Worm (Caenorhabditis elegans) whole organism, young adult: ENCODE measurements around the gene fbxc-49.
A peak's percentile ranks its signal among the peaks of the same experiment; 100 is the strongest.

Experiments
- B0336.3 ChIP-seq: fragments of 200-800 bp; sonication (Bioruptor generic); IDR thresholded peaks from 2 replicates; pipeline ENCODE4 v1.3.6; 2022; ENCODE audit warnings: missing genetic modification characterization, missing compliant biosample characterization
- C17E4.6 ChIP-seq: fragments of 200-800 bp; sonication (Bioruptor generic); IDR thresholded peaks from 2 replicates; pipeline ENCODE4 v1.3.6; 2022; ENCODE audit warnings: missing genetic modification reagents, missing genetic modification characterization, missing compliant biosample characterization
- K11D2.4 ChIP-seq: fragments of 200-800 bp; sonication (Bioruptor generic); IDR thresholded peaks from 2 replicates; pipeline ENCODE4 v1.3.6; 2022; ENCODE audit warnings: missing genetic modification reagents, missing genetic modification characterization, missing compliant biosample characterization
- K12H6.12 ChIP-seq: fragments of 200-800 bp; sonication (Bioruptor generic); optimal IDR thresholded peaks from 2 replicates; lab custom pipeline; 2018; ENCODE audit warnings: mild to moderate bottlenecking, missing genetic modification characterization, missing compliant biosample characterization
- T07F8.4 ChIP-seq: sonication (generic microtip); optimal IDR thresholded peaks from 2 replicates; lab custom pipeline; 2016; ENCODE audit warnings: mild to moderate bottlenecking, missing genetic modification characterization, moderate library complexity, missing compliant biosample characterization
- T26A5.8 ChIP-seq: sonication (generic microtip); optimal IDR thresholded peaks from 2 replicates; lab custom pipeline; 2016; ENCODE audit warnings: missing genetic modification characterization, missing compliant biosample characterization
- Y67H2A.10 ChIP-seq: fragments of 200-800 bp; sonication (Bioruptor generic); conservative IDR thresholded peaks from 2 replicates; pipeline ENCODE4 v1.3.6; 2022; ENCODE audit warnings: missing genetic modification reagents, missing genetic modification characterization, missing compliant biosample characterization
- Y79H2A.3 ChIP-seq: fragments of 200-800 bp; sonication (Bioruptor generic); conservative IDR thresholded peaks from 2 replicates; pipeline ENCODE4 v1.3.6; 2022; ENCODE audit warnings: missing genetic modification reagents, missing genetic modification characterization, missing compliant biosample characterization
- Y95B8A.8 ChIP-seq: fragments of 200-800 bp; sonication (Bioruptor generic); IDR thresholded peaks from 2 replicates; pipeline ENCODE4 v1.3.6; 2022; ENCODE audit warnings: missing genetic modification reagents, missing genetic modification characterization, missing compliant biosample characterization
- akir-1 ChIP-seq: fragments of 200-800 bp; sonication (Bioruptor generic); optimal IDR thresholded peaks from 2 replicates; lab custom pipeline; 2018; ENCODE audit warnings: mild to moderate bottlenecking, missing genetic modification characterization, moderate library complexity, missing compliant biosample characterization
- aptf-2 ChIP-seq: fragments of 200-800 bp; sonication (Bioruptor generic); conservative IDR thresholded peaks from 2 replicates; pipeline ENCODE4 v1.3.6; 2022; ENCODE audit warnings: missing genetic modification reagents, missing genetic modification characterization, missing compliant biosample characterization
- attf-6 ChIP-seq: fragments of 200-800 bp; sonication (Bioruptor generic); IDR thresholded peaks from 2 replicates; pipeline ENCODE4 v1.3.6; 2022; ENCODE audit warnings: missing genetic modification reagents, missing genetic modification characterization, missing compliant biosample characterization
- cebp-1 ChIP-seq, 2 experiments: fragments of 200-800 bp in 1 of 2; sonication (Bioruptor generic) in 1 of 2; sonication (generic microtip) in 1 of 2; IDR thresholded peaks in 1 of 2; optimal IDR thresholded peaks in 1 of 2; 2 replicates each; pipeline versions ENCODE4 v1.3.6 to Lab custom; 2017 to 2022; ENCODE audit warnings: missing compliant biosample characterization in 2 of 2, missing genetic modification characterization in 2 of 2, mild to moderate bottlenecking in 1 of 2, missing genetic modification reagents in 1 of 2, moderate library complexity in 1 of 2
- ceh-27 ChIP-seq: fragments of 200-800 bp; sonication (Bioruptor generic); optimal IDR thresholded peaks from 2 replicates; lab custom pipeline; 2018; ENCODE audit warnings: mild to moderate bottlenecking, missing genetic modification characterization, moderate library complexity, missing compliant biosample characterization
- ceh-58 ChIP-seq: fragments of 200-800 bp; sonication (Bioruptor generic); IDR thresholded peaks from 2 replicates; pipeline ENCODE4 v1.3.6; 2022; ENCODE audit warnings: missing genetic modification characterization, missing compliant biosample characterization
- chd-7 ChIP-seq: sonication (generic microtip); optimal IDR thresholded peaks from 2 replicates; lab custom pipeline; 2016; ENCODE audit warnings: mild to moderate bottlenecking, missing genetic modification characterization, moderate library complexity, missing compliant biosample characterization
- die-1 ChIP-seq: sonication (generic microtip); optimal IDR thresholded peaks from 2 replicates; lab custom pipeline; 2016; ENCODE audit warnings: missing genotype, mild to moderate bottlenecking, missing genetic modification characterization, missing compliant biosample characterization
- dox-1 ChIP-seq: fragments of 200-800 bp; sonication (Bioruptor generic); IDR thresholded peaks from 2 replicates; pipeline ENCODE4 v1.3.6; 2022; ENCODE audit warnings: missing genetic modification reagents, missing genetic modification characterization, missing compliant biosample characterization
- efl-1 ChIP-seq: fragments of 150-350 bp; optimal IDR thresholded peaks from 2 replicates; lab custom pipeline; 2014; ENCODE audit warnings: missing biosample characterization, missing genetic modification reagents, missing genetic modification characterization
- egl-44 ChIP-seq: fragments of 200-800 bp; sonication (Bioruptor generic); IDR thresholded peaks from 2 replicates; pipeline ENCODE4 v1.3.6; 2022; ENCODE audit warnings: missing genetic modification reagents, missing genetic modification characterization, missing compliant biosample characterization
- egrh-3 ChIP-seq: fragments of 200-800 bp; sonication (Bioruptor generic); IDR thresholded peaks from 2 replicates; pipeline ENCODE4 v1.3.6; 2022; ENCODE audit warnings: missing genetic modification reagents, missing genetic modification characterization, missing compliant biosample characterization
- ekl-4 ChIP-seq: fragments of 200-800 bp; sonication (Bioruptor generic); IDR thresholded peaks from 2 replicates; pipeline ENCODE4 v1.3.6; 2022; ENCODE audit warnings: missing genetic modification reagents, missing genetic modification characterization, missing compliant biosample characterization
- ets-4 ChIP-seq: fragments of 200-800 bp; sonication (Bioruptor generic); optimal IDR thresholded peaks from 2 replicates; lab custom pipeline; 2018; ENCODE audit warnings: mild to moderate bottlenecking, missing genetic modification characterization, missing compliant biosample characterization
- gei-17 ChIP-seq: fragments of 200-800 bp; sonication (Bioruptor generic); optimal IDR thresholded peaks from 2 replicates; lab custom pipeline; 2018; ENCODE audit warnings: mild to moderate bottlenecking, missing genetic modification characterization, missing compliant biosample characterization
- lag-1 ChIP-seq: fragments of 200-800 bp; sonication (Bioruptor generic); IDR thresholded peaks from 2 replicates; pipeline ENCODE4 v1.3.6; 2022; ENCODE audit warnings: missing genetic modification reagents, missing genetic modification characterization, missing compliant biosample characterization
- lin-40 ChIP-seq: sonication (generic microtip); optimal IDR thresholded peaks from 2 replicates; lab custom pipeline; 2016; ENCODE audit warnings: missing genetic modification characterization, mild to moderate bottlenecking, missing compliant biosample characterization, missing genotype, missing genetic modification reagents
- lir-1 ChIP-seq: fragments of 200-800 bp; sonication (Bioruptor generic); conservative IDR thresholded peaks from 2 replicates; pipeline ENCODE4 v1.3.6; 2022; ENCODE audit warnings: missing genetic modification reagents, missing genetic modification characterization, missing compliant biosample characterization
- lsy-27 ChIP-seq: sonication (generic microtip); optimal IDR thresholded peaks from 2 replicates; lab custom pipeline; 2017; ENCODE audit warnings: missing genetic modification characterization, mild to moderate bottlenecking, missing compliant biosample characterization, antibody characterized with exemption, missing genotype, borderline replicate concordance; ENCODE audit not compliant: insufficient read depth
- madf-8 ChIP-seq: fragments of 200-800 bp; sonication (Bioruptor generic); conservative IDR thresholded peaks from 2 replicates; pipeline ENCODE4 v1.3.6; 2022; ENCODE audit warnings: missing genetic modification reagents, missing genetic modification characterization, missing compliant biosample characterization
- mel-28 ChIP-seq: sonication (generic microtip); optimal IDR thresholded peaks from 2 replicates; lab custom pipeline; 2016; ENCODE audit warnings: borderline replicate concordance, mild to moderate bottlenecking, missing genetic modification characterization, missing compliant biosample characterization
- nhr-179 ChIP-seq: sonication (generic microtip); optimal IDR thresholded peaks from 2 replicates; lab custom pipeline; 2016; ENCODE audit warnings: mild to moderate bottlenecking, missing genetic modification characterization, missing compliant biosample characterization
- nhr-27 ChIP-seq: fragments of 200-800 bp; sonication (Bioruptor generic); optimal IDR thresholded peaks from 2 replicates; lab custom pipeline; 2018; ENCODE audit warnings: mild to moderate bottlenecking, missing genetic modification characterization, moderate library complexity, missing compliant biosample characterization
- nhr-80 ChIP-seq: sonication (generic microtip); optimal IDR thresholded peaks from 2 replicates; lab custom pipeline; 2016; ENCODE audit warnings: missing genetic modification characterization, missing compliant biosample characterization
- pbrm-1 ChIP-seq: fragments of 200-800 bp; sonication (Bioruptor generic); IDR thresholded peaks from 2 replicates; pipeline ENCODE4 v1.3.6; 2022; ENCODE audit warnings: missing genetic modification reagents, missing genetic modification characterization, missing compliant biosample characterization
- pha-4 ChIP-seq: fragments of 150-350 bp; sonication (generic microtip); optimal IDR thresholded peaks from 2 replicates; lab custom pipeline; 2014; ENCODE audit warnings: missing biosample characterization, missing genetic modification reagents, missing genetic modification characterization
- repo-1 ChIP-seq: sonication (generic microtip); optimal IDR thresholded peaks from 2 replicates; lab custom pipeline; 2017; ENCODE audit warnings: mild to moderate bottlenecking, missing genetic modification characterization, missing compliant biosample characterization
- sdz-38 ChIP-seq: sonication (generic microtip); optimal IDR thresholded peaks from 2 replicates; lab custom pipeline; 2016; ENCODE audit warnings: missing genotype, missing genetic modification characterization, missing compliant biosample characterization
- somi-1 ChIP-seq: fragments of 200-800 bp; sonication (Bioruptor generic); optimal IDR thresholded peaks from 2 replicates; lab custom pipeline; 2018; ENCODE audit warnings: mild to moderate bottlenecking, missing genetic modification characterization, missing compliant biosample characterization
- tbp1 ChIP-seq: fragments of 200-800 bp; sonication (Bioruptor generic); optimal IDR thresholded peaks from 2 replicates; lab custom pipeline; 2018; ENCODE audit warnings: mild to moderate bottlenecking, missing genetic modification characterization, missing compliant biosample characterization
- tbx-9 ChIP-seq: sonication (generic microtip); optimal IDR thresholded peaks from 2 replicates; lab custom pipeline; 2016; ENCODE audit warnings: borderline replicate concordance, missing genetic modification characterization, inconsistent platforms, missing compliant biosample characterization
- tlf-1 ChIP-seq: fragments of 200-800 bp; sonication (Bioruptor generic); optimal IDR thresholded peaks from 2 replicates; lab custom pipeline; 2018; ENCODE audit warnings: mild to moderate bottlenecking, missing genetic modification characterization, missing compliant biosample characterization
- unc-130 ChIP-seq: sonication (generic microtip); optimal IDR thresholded peaks from 2 replicates; lab custom pipeline; 2016; ENCODE audit warnings: missing genetic modification reagents, missing genetic modification characterization, missing compliant biosample characterization
- xnd-1 ChIP-seq: sonication (generic microtip); optimal IDR thresholded peaks from 2 replicates; lab custom pipeline; 2016; ENCODE audit warnings: missing genotype, missing genetic modification reagents, missing genetic modification characterization, missing compliant biosample characterization
- ztf-26 ChIP-seq: sonication (generic microtip); optimal IDR thresholded peaks from 2 replicates; lab custom pipeline; 2017; ENCODE audit warnings: missing genetic modification characterization, missing compliant biosample characterization

fbxc-49 gene

DNA sequence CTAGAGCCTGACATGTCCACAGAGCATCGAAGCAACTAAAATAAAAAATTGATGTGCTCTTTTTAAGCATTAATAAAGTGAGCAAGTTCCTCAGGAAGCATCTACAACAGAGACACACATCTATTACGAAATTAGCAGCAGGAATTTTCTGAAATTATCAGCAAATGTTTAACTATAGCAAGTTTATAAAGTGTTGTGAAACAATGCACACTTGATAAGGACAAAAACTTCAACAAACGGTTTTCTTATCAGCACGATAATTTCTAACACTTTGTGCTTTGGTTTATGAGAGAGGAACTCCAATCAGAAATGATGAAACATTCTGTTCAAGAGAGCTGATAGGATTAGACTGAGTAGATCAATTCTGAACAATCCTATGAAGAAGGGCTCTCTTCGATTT is 6.7 kb downstream of the fbxc-49 start, which contains the start of gene trpl-5:
trpl-5 (minus strand) TSS at position 32 of the 400 bp plus-strand sequence.
- TF ChIP-seq dox-1 (GFP tag; lab: Robert Waterston, UW) (no peak), K11D2.4 (no peak), tbp1 (GFP tag; lab: Kevin White, UChicago) (no peak), akir-1 (GFP tag; lab: Kevin White, UChicago) (no peak), Y79H2A.3 (GFP tag; lab: Robert Waterston, UW) (no peak), Y67H2A.10 (GFP tag; lab: Robert Waterston, UW) (no peak), gei-17 (no peak), somi-1 (GFP tag; lab: Kevin White, UChicago) (no peak), chd-7 (tag; lab: Kevin White, UChicago) (no peak), die-1 (tag; lab: Kevin White, UChicago) (no peak), ceh-58 (GFP tag; lab: Robert Waterston, UW) (no peak), nhr-80 (peak; percentile 76), repo-1 (tag; lab: Kevin White, UChicago) (no peak), T07F8.4 (no peak), nhr-179 (tag; lab: Kevin White, UChicago) (no peak), lin-40 (no peak), cebp-1 (GFP tag; IDR thresholded peaks at IDR 0.05; lab: Robert Waterston, UW) (peak; percentile 56; the same call in 1 of the 2 replicates), cebp-1 (tag; optimal IDR thresholded peaks at IDR 0.05; lab: Kevin White, UChicago) (no peak), pha-4 (tag; lab: Kevin White, UChicago) (peak; percentile 15), lag-1 (GFP tag; lab: Robert Waterston, UW) (no peak)

- TF ChIP-seq efl-1 (GFP tag; lab: Kevin White, UChicago): no peak
- no peak for TF ChIP-seq lsy-27 (tag; lab: Kevin White, UChicago)
- no peak for TF ChIP-seq lir-1
- no peak for TF ChIP-seq K11D2.4
- TF ChIP-seq tbx-9 (tag; lab: Kevin White, UChicago): no peak
- TF ChIP-seq pbrm-1 (GFP tag; lab: Robert Waterston, UW): no peak
- no peak for TF ChIP-seq nhr-27
- TF ChIP-seq die-1 (tag; lab: Kevin White, UChicago): no peak
- no peak for TF ChIP-seq ekl-4 (GFP tag; lab: Robert Waterston, UW)
- TF ChIP-seq tlf-1: no peak
- TF ChIP-seq xnd-1 (tag; lab: Kevin White, UChicago): no peak
- TF ChIP-seq T26A5.8: no peak
- TF ChIP-seq ztf-26: no peak
- TF ChIP-seq unc-130 (GFP tag; lab: Kevin White, UChicago): no peak
Measured at ce11 chrII:2091972-2092371, 8.0 kb downstream of the fbxc-49 start, which contains the start of gene T16A1.10. Gene T16A1.10 (minus strand): TSS chrII:2092094.

ce11 chrII:2093456-2093926 is 9.6 kb downstream of the fbxc-49 start, which contains the start of gene fbxb-37:
Gene fbxb-37 (minus strand): TSS chrII:2093876.
- no peak for TF ChIP-seq pha-4 (tag; lab: Kevin White, UChicago)
- no peak for TF ChIP-seq Y79H2A.3 (GFP tag; lab: Robert Waterston, UW)
- no peak for TF ChIP-seq B0336.3 (GFP tag; lab: Robert Waterston, UW)
- no peak for TF ChIP-seq C17E4.6 (GFP tag; lab: Robert Waterston, UW)
- TF ChIP-seq aptf-2 (GFP tag; lab: Robert Waterston, UW): no peak
- TF ChIP-seq ekl-4 (GFP tag; lab: Robert Waterston, UW): no peak
- no peak for TF ChIP-seq madf-8 (GFP tag; lab: Robert Waterston, UW)
- TF ChIP-seq mel-28 (tag; lab: Kevin White, UChicago): no peak
- TF ChIP-seq lin-40: no peak
- no peak for TF ChIP-seq ceh-27 (GFP tag; lab: Kevin White, UChicago)
- TF ChIP-seq ets-4 (GFP tag; lab: Kevin White, UChicago): no peak
- TF ChIP-seq xnd-1 (tag; lab: Kevin White, UChicago): no peak
- TF ChIP-seq Y95B8A.8: no peak
- TF ChIP-seq ztf-26: no peak
- TF ChIP-seq egl-44: no peak
- no peak for TF ChIP-seq sdz-38
- TF ChIP-seq attf-6 (GFP tag; lab: Robert Waterston, UW): no peak
- TF ChIP-seq K12H6.12: no peak
- TF ChIP-seq egrh-3 (GFP tag; lab: Robert Waterston, UW): no peak
- TF ChIP-seq, all 124 proteins: peak for 0
